Comparison of ENCODE assay signal across 3 worm cellular contexts in genomic region chrV:19622440-19622914, ce11.
TF ChIP-seq lines count a peak whose summit lies in the region.

Y43F8C.3 (minus strand) TSS chrV:19622626.

TF ChIP-seq in whole organism, L1 larva, 84 proteins besides CTCF, POLR2A, EP300 and RAD21 (continued from another document and continues in another):
- no peak for TF ChIP-seq egl-13 (tag; optimal IDR thresholded peaks at IDR 0.05; lab: Kevin White, UChicago)
- no peak for TF ChIP-seq nhr-84 (tag; optimal IDR thresholded peaks at IDR 0.05; lab: Kevin White, UChicago)
- no peak for TF ChIP-seq sox-4 (tag; optimal IDR thresholded peaks at IDR 0.05; lab: Kevin White, UChicago)
- no peak for TF ChIP-seq unc-98 (GFP tag; IDR thresholded peaks at IDR 0.05; lab: Robert Waterston, UW)
- TF ChIP-seq ceh-90 (tag; optimal IDR thresholded peaks at IDR 0.05; lab: Kevin White, UChicago) = no peak
- no peak for TF ChIP-seq xbp-1 (tag; optimal IDR thresholded peaks at IDR 0.05; lab: Kevin White, UChicago)
- TF ChIP-seq fos-1 (tag; optimal IDR thresholded peaks at IDR 0.05; lab: Kevin White, UChicago) = peak; percentile 37
- peak; percentile 95 for TF ChIP-seq lin-14 (GFP tag; optimal IDR thresholded peaks at IDR 0.05; lab: Kevin White, UChicago)
- no peak for TF ChIP-seq vab-15 (tag; optimal IDR thresholded peaks at IDR 0.05; lab: Kevin White, UChicago)
- no peak for TF ChIP-seq ets-5 (GFP tag; IDR thresholded peaks at IDR 0.05; lab: Robert Waterston, UW)
- TF ChIP-seq lin-15B (tag; optimal IDR thresholded peaks at IDR 0.05; lab: Kevin White, UChicago) = no peak
- TF ChIP-seq elt-3 (tag; optimal IDR thresholded peaks at IDR 0.05; lab: Kevin White, UChicago) = peak in 1 of 6 experiments; percentile 3
- TF ChIP-seq aha-1 (tag; optimal IDR thresholded peaks at IDR 0.05; lab: Kevin White, UChicago) = no peak
- TF ChIP-seq jun-1 (tag; optimal IDR thresholded peaks at IDR 0.05; lab: Kevin White, UChicago) = peak; percentile 60
- peak in 1 of 2 experiments; percentile 73 for TF ChIP-seq mdl-1 (tag; optimal IDR thresholded peaks at IDR 0.05; lab: Kevin White, UChicago)
- peak; percentile 47 to 69 for TF ChIP-seq lin-35 (GFP tag; optimal IDR thresholded peaks at IDR 0.05; lab: Kevin White, UChicago)
- TF ChIP-seq C04F5.9 (tag; optimal IDR thresholded peaks at IDR 0.05; lab: Kevin White, UChicago) = no peak
- TF ChIP-seq lin-13 (GFP tag; optimal IDR thresholded peaks at IDR 0.05; lab: Kevin White, UChicago) = peak; percentile 76
- TF ChIP-seq blmp-1 (tag; optimal IDR thresholded peaks at IDR 0.05; lab: Kevin White, UChicago) = peak; percentile 61
- TF ChIP-seq nhr-76 (tag; optimal IDR thresholded peaks at IDR 0.05; lab: Kevin White, UChicago) = no peak
- TF ChIP-seq mep-1 (tag; optimal IDR thresholded peaks at IDR 0.05; lab: Kevin White, UChicago) = peak; percentile 71
- TF ChIP-seq nhr-85 (tag; lab: Kevin White, UChicago) = peak; percentile 84
- no peak for TF ChIP-seq aly-2 (tag; optimal IDR thresholded peaks at IDR 0.05; lab: Kevin White, UChicago)
- TF ChIP-seq lsy-2 (tag; optimal IDR thresholded peaks at IDR 0.05; lab: Kevin White, UChicago) = peak; percentile 56 to 83
- TF ChIP-seq nhr-19 (GFP tag; conservative IDR thresholded peaks at IDR 0.05; lab: Robert Waterston, UW) = peak; percentile 57
- TF ChIP-seq F16B12.6 (tag; optimal IDR thresholded peaks at IDR 0.05; lab: Kevin White, UChicago) = no peak
- TF ChIP-seq mef-2 (tag; optimal IDR thresholded peaks at IDR 0.05; lab: Kevin White, UChicago) = no peak
- peak; percentile 12 for TF ChIP-seq elt-2 (tag; optimal IDR thresholded peaks at IDR 0.05; lab: Kevin White, UChicago)
- TF ChIP-seq snu-23 (GFP tag; optimal IDR thresholded peaks at IDR 0.05; lab: Kevin White, UChicago) = peak; percentile 65
- peak; percentile 27 for TF ChIP-seq nhr-47 (tag; optimal IDR thresholded peaks at IDR 0.05; lab: Kevin White, UChicago)
- TF ChIP-seq grh-1 (GFP tag; IDR thresholded peaks at IDR 0.05; lab: Robert Waterston, UW) = peak; percentile 12; the same call in 1 of the 2 replicates
- peak; percentile 32 for TF ChIP-seq nhr-20 (tag; optimal IDR thresholded peaks at IDR 0.05; lab: Kevin White, UChicago)
- TF ChIP-seq zip-4 (GFP tag; optimal IDR thresholded peaks at IDR 0.05; lab: Kevin White, UChicago) = no peak
- peak; percentile 41 for TF ChIP-seq isw-1 (GFP tag; IDR thresholded peaks at IDR 0.05; lab: Robert Waterston, UW)
- TF ChIP-seq nhr-77 (tag; optimal IDR thresholded peaks at IDR 0.05; lab: Kevin White, UChicago) = peak; percentile 70
- TF ChIP-seq Y116A8C.19 (tag; optimal IDR thresholded peaks at IDR 0.05; lab: Kevin White, UChicago; ENCODE audit: borderline replicate concordance) = no peak
- no peak for TF ChIP-seq efl-3 (GFP tag; optimal IDR thresholded peaks at IDR 0.05; lab: Kevin White, UChicago)
- peak; percentile 58 for TF ChIP-seq nhr-71 (tag; optimal IDR thresholded peaks at IDR 0.05; lab: Kevin White, UChicago)
- TF ChIP-seq fkh-8 (tag; optimal IDR thresholded peaks at IDR 0.05; lab: Kevin White, UChicago) = peak; percentile 91
- no peak for TF ChIP-seq unc-62 (GFP tag; optimal IDR thresholded peaks at IDR 0.05; lab: Kevin White, UChicago)
- peak; percentile 6 to 49 (median 13) for TF ChIP-seq dpl-1 (GFP tag; optimal IDR thresholded peaks at IDR 0.05; lab: Kevin White, UChicago)
- TF ChIP-seq snpc-4 (tag; optimal IDR thresholded peaks at IDR 0.05; lab: Kevin White, UChicago) = peak; percentile 19
- no peak for TF ChIP-seq ceh-63 (GFP tag; optimal IDR thresholded peaks at IDR 0.05; lab: Kevin White, UChicago)
- peak; percentile 64 for TF ChIP-seq skn-1 (tag; optimal IDR thresholded peaks at IDR 0.05; lab: Kevin White, UChicago)

TF ChIP-seq in whole organism, L3 larva, 47 proteins besides CTCF, POLR2A, EP300 and RAD21 (continued from another document):
- TF ChIP-seq nfya-1 (tag; optimal IDR thresholded peaks at IDR 0.05; lab: Kevin White, UChicago; ENCODE audit: insufficient read depth) (peak; percentile 86), egl-5 (tag; optimal IDR thresholded peaks at IDR 0.05; lab: Kevin White, UChicago) (peak; percentile 66), nhr-23 (tag; optimal IDR thresholded peaks at IDR 0.05; lab: Kevin White, UChicago) (peak; percentile 48), elt-3 (tag; optimal IDR thresholded peaks at IDR 0.05; lab: Kevin White, UChicago) (no peak)

TF ChIP-seq in whole organism, young adult, 124 proteins besides CTCF, POLR2A, EP300 and RAD21 (continued from another document):
- TF ChIP-seq nfyb-1 (GFP tag; IDR thresholded peaks at IDR 0.05; lab: Robert Waterston, UW) (peak; percentile 66; the same call in 1 of the 2 replicates), madf-10 (tag; optimal IDR thresholded peaks at IDR 0.05; lab: Kevin White, UChicago) (no peak), nhr-80 (tag; optimal IDR thresholded peaks at IDR 0.05; lab: Kevin White, UChicago) (peak; percentile 28), snpc-1.3 (tag; optimal IDR thresholded peaks at IDR 0.05; lab: Kevin White, UChicago; ENCODE audit: insufficient read depth) (no peak)
